Fruit fly (Drosophila melanogaster): ENCODE data around the gene CG16790.

DNA sequence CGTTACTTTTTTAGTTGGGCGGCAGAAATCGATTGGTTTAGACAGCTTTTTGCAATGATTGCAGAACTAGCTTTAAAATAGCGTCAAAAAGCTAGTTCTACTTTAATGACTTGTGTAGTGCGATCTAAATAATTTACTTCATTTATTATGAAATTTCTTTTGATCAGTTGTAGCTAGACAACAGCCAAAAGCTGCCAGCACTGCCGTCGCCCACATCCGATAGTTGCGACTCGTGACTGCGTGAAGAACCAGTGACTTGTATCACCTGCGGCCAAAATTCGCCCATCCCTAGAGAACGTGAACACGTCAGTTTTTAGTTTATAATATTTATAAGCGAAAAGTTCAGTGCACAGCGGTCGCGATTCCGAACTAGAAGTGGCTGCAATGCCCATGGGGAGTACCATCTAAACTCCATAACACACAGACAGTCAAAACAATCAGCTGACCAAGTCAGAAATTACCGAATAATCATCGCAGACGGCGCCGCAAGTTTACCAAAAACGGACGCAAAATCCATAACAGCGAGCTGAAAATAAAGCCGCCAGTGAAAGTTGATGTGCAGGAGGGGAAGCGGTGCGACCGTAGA lies 16.7 kb upstream of the CG16790 start, which contains the start of gene P58IPK:
- TF ChIP-seq CG13204 (GFP tag; optimal IDR thresholded peaks at IDR 0.05) (no peak), CG8301 (tag; optimal IDR thresholded peaks at IDR 0.05) (no peak), Pif1B (GFP tag; optimal IDR thresholded peaks at IDR 0.05) (no peak), CG32121 (GFP tag; IDR thresholded peaks at IDR 0.05) (peak; percentile 35; the same call in 1 of the 2 replicates), fd96Ca (GFP tag; IDR thresholded peaks at IDR 0.05) (peak; percentile 71; the same call in 2 of the 3 replicates), Ets98B (GFP tag; IDR thresholded peaks at IDR 0.05) (peak; percentile 54), CG10348 (GFP tag; IDR thresholded peaks at IDR 0.05) (0 out of 2 replicates have a peak, but pooled peaks have one; percentile 20), CG4496 (GFP tag; IDR thresholded peaks at IDR 0.05) (peak; percentile 64; the same call in 2 of the 3 replicates)

Measured in whole organism, pupa.